In the genomic region with DNA sequence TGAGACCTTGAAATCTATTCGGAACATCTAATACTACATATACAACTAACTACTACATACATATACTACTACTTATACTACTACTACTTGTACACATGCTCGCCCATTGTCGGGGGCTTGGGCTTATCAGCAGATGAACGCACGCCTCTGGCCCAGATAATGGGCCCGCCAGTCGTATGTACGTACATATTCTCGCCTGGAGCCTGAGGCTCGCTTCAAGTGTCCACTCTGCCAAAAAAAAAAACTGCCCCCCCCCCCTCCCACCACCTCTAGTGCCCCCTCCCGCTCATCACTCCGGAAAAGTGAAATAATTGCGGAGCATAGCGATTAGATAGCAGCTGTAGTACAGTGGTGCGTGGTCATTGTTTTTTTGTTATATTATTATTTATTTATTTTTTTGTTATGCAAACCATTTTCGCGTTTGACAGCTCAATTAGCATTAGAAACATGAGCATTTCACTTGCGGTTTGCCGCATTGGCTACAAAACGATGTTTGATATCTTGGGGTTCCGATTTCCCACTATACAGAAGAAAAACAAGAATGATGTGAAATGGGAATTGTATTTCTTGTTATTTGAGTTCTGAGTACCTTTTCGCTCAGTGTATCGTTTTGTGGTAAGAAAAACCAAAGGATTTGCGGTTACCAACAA, we compare ENCODE assay signal across 5 fruit fly cellular contexts.
TF ChIP-seq lines count a peak whose summit lies in the region.

No protein-coding gene starts in this region.

TF ChIP-seq in whole organism, adult, 20 proteins besides CTCF, POLR2A, EP300 and RAD21 (continued from another document):
- no peak for TF ChIP-seq Hr96 (GFP tag; optimal IDR thresholded peaks at IDR 0.05; lab: Kevin White, UChicago)
- no peak for TF ChIP-seq CG7101 (tag; optimal IDR thresholded peaks at IDR 0.05; lab: Kevin White, UChicago)
- no peak for TF ChIP-seq CG11617 (GFP tag; optimal IDR thresholded peaks at IDR 0.05; lab: Kevin White, UChicago)

TF ChIP-seq in whole organism, embryonic, 481 proteins besides CTCF, POLR2A, EP300 and RAD21 (continued from another document and continues in another):
- TF ChIP-seq NK7.1 (GFP tag; optimal IDR thresholded peaks at IDR 0.05; lab: Kevin White, UChicago): no peak
- peak; percentile 42; the same call in 1 of the 2 replicates for TF ChIP-seq CG32772 (GFP tag; IDR thresholded peaks at IDR 0.05; lab: Robert Waterston, UW)
- TF ChIP-seq CG14667 (GFP tag; IDR thresholded peaks at IDR 0.05; lab: Robert Waterston, UW): no peak
- no peak for TF ChIP-seq CG16863 (GFP tag; optimal IDR thresholded peaks at IDR 0.05; lab: Kevin White, UChicago)
- TF ChIP-seq psq (GFP tag; optimal IDR thresholded peaks at IDR 0.05; lab: Kevin White, UChicago): no peak
- TF ChIP-seq CG6791 (GFP tag; IDR thresholded peaks at IDR 0.05; lab: Robert Waterston, UW; ENCODE audit: partially characterized antibody): no peak
- TF ChIP-seq danr (GFP tag; IDR thresholded peaks at IDR 0.05; lab: Robert Waterston, UW): no peak
- no peak for TF ChIP-seq usp (GFP tag; optimal IDR thresholded peaks at IDR 0.05; lab: Kevin White, UChicago)
- no peak for TF ChIP-seq CG16815 (GFP tag; optimal IDR thresholded peaks at IDR 0.05; lab: Kevin White, UChicago)
- TF ChIP-seq CG11085 (GFP tag; IDR thresholded peaks at IDR 0.05; lab: Robert Waterston, UW): no peak
- TF ChIP-seq CG10209 (GFP tag; optimal IDR thresholded peaks at IDR 0.05; lab: Kevin White, UChicago): no peak
- TF ChIP-seq Elba2 (GFP tag; optimal IDR thresholded peaks at IDR 0.05; lab: Kevin White, UChicago): no peak
- no peak for TF ChIP-seq CG17829 (tag; optimal IDR thresholded peaks at IDR 0.05; lab: Kevin White, UChicago)
- TF ChIP-seq Blimp-1 (GFP tag; optimal IDR thresholded peaks at IDR 0.05; lab: Kevin White, UChicago): no peak
- TF ChIP-seq CG31388 (GFP tag; optimal IDR thresholded peaks at IDR 0.05; lab: Kevin White, UChicago): no peak
- TF ChIP-seq CG4854 (GFP tag; optimal IDR thresholded peaks at IDR 0.05; lab: Kevin White, UChicago): no peak
- no peak for TF ChIP-seq scrt (GFP tag; optimal IDR thresholded peaks at IDR 0.05; lab: Kevin White, UChicago)
- TF ChIP-seq CG17568 (GFP tag; optimal IDR thresholded peaks at IDR 0.05; lab: Kevin White, UChicago): no peak
- peak; percentile 54 for TF ChIP-seq Drgx (GFP tag; IDR thresholded peaks at IDR 0.05; lab: Robert Waterston, UW)
- no peak for TF ChIP-seq dan (GFP tag; IDR thresholded peaks at IDR 0.05; lab: Robert Waterston, UW)
- peak; percentile 33 for TF ChIP-seq Med (GFP tag; lab: Kevin White, UChicago)
- peak; percentile 42; the same call in 1 of the 2 replicates for TF ChIP-seq Xrp1 (GFP tag; IDR thresholded peaks at IDR 0.05; lab: Robert Waterston, UW)
- TF ChIP-seq Meics (GFP tag; optimal IDR thresholded peaks at IDR 0.05; lab: Kevin White, UChicago): peak; percentile 32
- TF ChIP-seq abd-A (tag; optimal IDR thresholded peaks at IDR 0.05; lab: Kevin White, UChicago): peak; percentile 15
- 0 out of 3 replicates have a peak, but pooled peaks have one; percentile 25 for TF ChIP-seq Optix (GFP tag; IDR thresholded peaks at IDR 0.05; lab: Robert Waterston, UW)
- no peak for TF ChIP-seq jing (GFP tag; optimal IDR thresholded peaks at IDR 0.05; lab: Kevin White, UChicago)
- no peak for TF ChIP-seq Ssrp (tag; optimal IDR thresholded peaks at IDR 0.05; lab: Kevin White, UChicago)
- no peak for TF ChIP-seq pan (optimal IDR thresholded peaks at IDR 0.05; lab: Kevin White, UChicago)
- peak in 1 of 2 experiments; percentile 25 for TF ChIP-seq pan (GFP tag; optimal IDR thresholded peaks at IDR 0.05 in 1 of 2, IDR thresholded peaks at IDR 0.05 in 1 of 2)
- TF ChIP-seq wek (GFP tag; optimal IDR thresholded peaks at IDR 0.05; lab: Kevin White, UChicago): no peak
- no peak for TF ChIP-seq E2f2 (GFP tag; IDR thresholded peaks at IDR 0.05; lab: Robert Waterston, UW)

TF ChIP-seq in whole organism, prepupa, 60 proteins besides CTCF, POLR2A, EP300 and RAD21 (continued from another document and continues in another):
- peak; percentile 28 for TF ChIP-seq CG34406 (GFP tag; optimal IDR thresholded peaks at IDR 0.05; lab: Kevin White, UChicago)
- peak; percentile 10 for TF ChIP-seq CG10669 (GFP tag; optimal IDR thresholded peaks at IDR 0.05; lab: Kevin White, UChicago)
- peak; percentile 23 for TF ChIP-seq CG11902 (GFP tag; optimal IDR thresholded peaks at IDR 0.05; lab: Kevin White, UChicago)
- no peak for TF ChIP-seq svp (GFP tag; lab: Kevin White, UChicago)
- TF ChIP-seq fd59A (GFP tag; optimal IDR thresholded peaks at IDR 0.05; lab: Kevin White, UChicago): no peak
- no peak for TF ChIP-seq CG6808 (GFP tag; optimal IDR thresholded peaks at IDR 0.05; lab: Kevin White, UChicago)
- TF ChIP-seq CG8119 (GFP tag; IDR thresholded peaks at IDR 0.05; lab: Robert Waterston, UW): peak; percentile 68
- TF ChIP-seq CG4318 (GFP tag; optimal IDR thresholded peaks at IDR 0.05; lab: Kevin White, UChicago): peak; percentile 72
- peak; percentile 71 for TF ChIP-seq eg (GFP tag; IDR thresholded peaks at IDR 0.05; lab: Robert Waterston, UW)
- no peak for TF ChIP-seq dsx (GFP tag; optimal IDR thresholded peaks at IDR 0.05; lab: Kevin White, UChicago; ENCODE audit: poor library complexity, severe bottlenecking)
- TF ChIP-seq fd85E (GFP tag; optimal IDR thresholded peaks at IDR 0.05; lab: Kevin White, UChicago): no peak
- peak; percentile 16 for TF ChIP-seq topi (GFP tag; optimal IDR thresholded peaks at IDR 0.05; lab: Kevin White, UChicago)
- peak; percentile 24 for TF ChIP-seq CG7368 (GFP tag; optimal IDR thresholded peaks at IDR 0.05; lab: Kevin White, UChicago)
- peak; percentile 61; the same call in 1 of the 3 replicates for TF ChIP-seq CG6163 (GFP tag; IDR thresholded peaks at IDR 0.05; lab: Robert Waterston, UW)
- TF ChIP-seq vri (GFP tag; optimal IDR thresholded peaks at IDR 0.05; lab: Kevin White, UChicago): peak; percentile 16
- no peak for TF ChIP-seq Hr38 (GFP tag; optimal IDR thresholded peaks at IDR 0.05; lab: Kevin White, UChicago)
- TF ChIP-seq CG31627 (GFP tag; optimal IDR thresholded peaks at IDR 0.05; lab: Kevin White, UChicago): peak; percentile 13
- peak; percentile 4 for TF ChIP-seq Smox (GFP tag; optimal IDR thresholded peaks at IDR 0.05; lab: Kevin White, UChicago)
- peak; percentile 33; the same call in 1 of the 2 replicates for TF ChIP-seq Gug (GFP tag; IDR thresholded peaks at IDR 0.05; lab: Robert Waterston, UW)
- TF ChIP-seq Ets96B (tag; optimal IDR thresholded peaks at IDR 0.05; lab: Kevin White, UChicago): peak; percentile 13
- TF ChIP-seq CG11762 (GFP tag; optimal IDR thresholded peaks at IDR 0.05; lab: Kevin White, UChicago; ENCODE audit: insufficient read depth): peak; percentile 32
- peak; percentile 40 for TF ChIP-seq dac (GFP tag; optimal IDR thresholded peaks at IDR 0.05; lab: Kevin White, UChicago)
- TF ChIP-seq Eip78C (GFP tag; lab: Kevin White, UChicago): peak; percentile 86
- peak; percentile 57 for TF ChIP-seq achi (GFP tag; optimal IDR thresholded peaks at IDR 0.05; lab: Kevin White, UChicago)
- peak; percentile 47 for TF ChIP-seq CG10631 (GFP tag; optimal IDR thresholded peaks at IDR 0.05; lab: Kevin White, UChicago)
- no peak for TF ChIP-seq Eip93F (GFP tag; optimal IDR thresholded peaks at IDR 0.05; lab: Kevin White, UChicago)
- peak; percentile 18 for TF ChIP-seq CG8319 (GFP tag; optimal IDR thresholded peaks at IDR 0.05; lab: Kevin White, UChicago)
- TF ChIP-seq CG8632 (GFP tag; optimal IDR thresholded peaks at IDR 0.05; lab: Kevin White, UChicago): peak; percentile 32
- TF ChIP-seq CG3032 (tag; optimal IDR thresholded peaks at IDR 0.05; lab: Kevin White, UChicago): no peak
- peak; percentile 55 for TF ChIP-seq OdsH (GFP tag; optimal IDR thresholded peaks at IDR 0.05; lab: Kevin White, UChicago)
- no peak for TF ChIP-seq CG6854 (GFP tag; optimal IDR thresholded peaks at IDR 0.05; lab: Kevin White, UChicago)

TF ChIP-seq in whole organism, pupa, 21 proteins besides CTCF, POLR2A, EP300 and RAD21 (continued from another document):
- TF ChIP-seq CG12605 (GFP tag; IDR thresholded peaks at IDR 0.05; lab: Robert Waterston, UW) (no peak), Snoo (tag; optimal IDR thresholded peaks at IDR 0.05; lab: Kevin White, UChicago) (peak; percentile 2)

TF ChIP-seq in whole organism, wandering third instar larva, 38 proteins besides CTCF, POLR2A, EP300 and RAD21 (continued from another document):
- TF ChIP-seq Hr78 (GFP tag; optimal IDR thresholded peaks at IDR 0.05; lab: Kevin White, UChicago) (no peak), Myc (optimal IDR thresholded peaks at IDR 0.05; lab: Kevin White, UChicago) (no peak), CG9705 (GFP tag; optimal IDR thresholded peaks at IDR 0.05; lab: Kevin White, UChicago) (no peak), Dif (GFP tag; optimal IDR thresholded peaks at IDR 0.05; lab: Kevin White, UChicago; ENCODE audit: partially characterized antibody) (no peak), dmrt93B (GFP tag; optimal IDR thresholded peaks at IDR 0.05; lab: Kevin White, UChicago) (no peak), Rel (GFP tag; optimal IDR thresholded peaks at IDR 0.05; lab: Kevin White, UChicago) (no peak), Rel (tag; optimal IDR thresholded peaks at IDR 0.05; lab: Kevin White, UChicago) (no peak), br (GFP tag; optimal IDR thresholded peaks at IDR 0.05; lab: Kevin White, UChicago) (no peak), sage (GFP tag; optimal IDR thresholded peaks at IDR 0.05; lab: Kevin White, UChicago) (no peak), brk (GFP tag; optimal IDR thresholded peaks at IDR 0.05; lab: Kevin White, UChicago) (no peak), Vsx2 (GFP tag; optimal IDR thresholded peaks at IDR 0.05; lab: Kevin White, UChicago; ENCODE audit: partially characterized antibody) (no peak), HLH106 (tag; optimal IDR thresholded peaks at IDR 0.05; lab: Kevin White, UChicago) (peak; percentile 25), woc (GFP tag; optimal IDR thresholded peaks at IDR 0.05; lab: Kevin White, UChicago) (no peak), tai (GFP tag; optimal IDR thresholded peaks at IDR 0.05; lab: Kevin White, UChicago) (no peak), dl (GFP tag; optimal IDR thresholded peaks at IDR 0.05; lab: Kevin White, UChicago; ENCODE audit: insufficient read depth in 1 of 2, partially characterized antibody in 2 of 2) (no peak), fru (GFP tag; optimal IDR thresholded peaks at IDR 0.05; lab: Kevin White, UChicago) (no peak), Jra (GFP tag; optimal IDR thresholded peaks at IDR 0.05; lab: Kevin White, UChicago) (no peak)
